Fruit fly (Drosophila melanogaster) whole organism, embryonic: ENCODE results near the gene CG42847.

Experiments
- Antp ChIP-seq: fragments of 200-800 bp; sonication (Bioruptor generic); optimal IDR thresholded peaks from 3 replicates; lab custom pipeline; 2016; ENCODE audit warnings: missing biosample characterization, missing genetic modification characterization
- BEAF-32 ChIP-seq: fragments of 200-800 bp; sonication (Bioruptor generic); optimal IDR thresholded peaks from 3 replicates; lab custom pipeline; 2017; ENCODE audit warnings: missing biosample characterization, missing genetic modification characterization, mild to moderate bottlenecking, moderate library complexity, missing genetic modification reagents
- Bdp1 ChIP-seq: fragments of 200-800 bp; sonication (Bioruptor generic); optimal IDR thresholded peaks from 3 replicates; lab custom pipeline; 2016; ENCODE audit warnings: missing biosample characterization, missing genetic modification characterization
- CG10431 ChIP-seq: fragments of 200-800 bp; sonication (Bioruptor generic); optimal IDR thresholded peaks from 3 replicates; lab custom pipeline; 2018; ENCODE audit warnings: missing biosample characterization, mild to moderate bottlenecking, missing genetic modification characterization
- CG13624 ChIP-seq: fragments of 200-800 bp; sonication (Bioruptor generic); optimal IDR thresholded peaks from 2 replicates; lab custom pipeline; 2016; ENCODE audit warnings: missing biosample characterization, missing genetic modification characterization
- CG13775 ChIP-seq: fragments of 200-800 bp; sonication (Bioruptor generic); optimal IDR thresholded peaks from 3 replicates; lab custom pipeline; 2017; ENCODE audit warnings: missing biosample characterization, mild to moderate bottlenecking, missing genetic modification characterization
- CG15073 ChIP-seq: fragments of 200-800 bp; sonication (Bioruptor generic); optimal IDR thresholded peaks from 2 replicates; lab custom pipeline; 2016; ENCODE audit warnings: missing biosample characterization, missing genetic modification characterization
- CG17912 ChIP-seq: fragments of 200-800 bp; sonication (Bioruptor generic); optimal IDR thresholded peaks from 2 replicates; lab custom pipeline; 2018; ENCODE audit warnings: missing biosample characterization, mild to moderate bottlenecking, missing genetic modification characterization
- CG18011 ChIP-seq: fragments of 200-800 bp; sonication (Bioruptor generic); optimal IDR thresholded peaks from 2 replicates; lab custom pipeline; 2017; ENCODE audit warnings: missing biosample characterization, missing genetic modification characterization, mild to moderate bottlenecking, moderate library complexity, missing genotype
- CG18262 ChIP-seq: fragments of 200-800 bp; optimal IDR thresholded peaks from 3 replicates; lab custom pipeline; 2019; ENCODE audit warnings: missing biosample characterization, mild to moderate bottlenecking, missing genetic modification characterization, moderate library complexity
- CG2116 ChIP-seq: fragments of 200-800 bp; sonication (Bioruptor generic); optimal IDR thresholded peaks from 3 replicates; lab custom pipeline; 2018; ENCODE audit warnings: missing biosample characterization, mild to moderate bottlenecking, missing genetic modification characterization
- CG2199 ChIP-seq: fragments of 200-800 bp; sonication (Bioruptor generic); IDR thresholded peaks from 3 replicates; pipeline ENCODE4 v1.3.6; 2022; ENCODE audit warnings: missing biosample characterization, missing genetic modification characterization
- CG3995 ChIP-seq: fragments of 200-800 bp; sonication (Bioruptor generic); optimal IDR thresholded peaks from 3 replicates; lab custom pipeline; 2016; ENCODE audit warnings: missing biosample characterization, missing genetic modification characterization
- CG4328 ChIP-seq: fragments of 200-800 bp; sonication (Bioruptor generic); optimal IDR thresholded peaks from 3 replicates; lab custom pipeline; 2017; ENCODE audit warnings: missing biosample characterization, missing genetic modification reagents, missing genetic modification characterization
- CG5180 ChIP-seq: fragments of 200-800 bp; sonication (Bioruptor generic); optimal IDR thresholded peaks from 3 replicates; lab custom pipeline; 2017; ENCODE audit warnings: missing biosample characterization, missing genetic modification characterization, mild to moderate bottlenecking, moderate library complexity, missing genetic modification reagents
- CG5953 ChIP-seq: fragments of 200-800 bp; sonication (Bioruptor generic); IDR thresholded peaks from 2 replicates; pipeline ENCODE4 v1.3.6; 2022; ENCODE audit warnings: missing biosample characterization, missing genetic modification characterization
- CG6683 ChIP-seq: fragments of 200-800 bp; sonication (Bioruptor generic); optimal IDR thresholded peaks from 2 replicates; lab custom pipeline; 2017; ENCODE audit warnings: missing biosample characterization, mild to moderate bottlenecking, missing genetic modification characterization, missing genetic modification reagents
- CG6791 ChIP-seq: fragments of 200-800 bp; sonication (Bioruptor generic); IDR thresholded peaks from 3 replicates; pipeline ENCODE4 v1.3.6; 2022; ENCODE audit warnings: missing biosample characterization, missing genetic modification characterization; ENCODE audit not compliant: partially characterized antibody
- CG6854 ChIP-seq: fragments of 200-800 bp; sonication (Bioruptor generic); optimal IDR thresholded peaks from 3 replicates; lab custom pipeline; 2017; ENCODE audit warnings: missing biosample characterization, mild to moderate bottlenecking, missing genetic modification characterization
- CG7556 ChIP-seq: fragments of 200-800 bp; sonication (Bioruptor generic); optimal IDR thresholded peaks from 2 replicates; lab custom pipeline; 2017; ENCODE audit warnings: missing biosample characterization, mild to moderate bottlenecking, missing genetic modification characterization
- CG7745 ChIP-seq: fragments of 200-800 bp; sonication (Bioruptor generic); optimal IDR thresholded peaks from 2 replicates; lab custom pipeline; 2018; ENCODE audit warnings: missing biosample characterization, mild to moderate bottlenecking, missing genetic modification characterization, moderate library complexity
- CG7987 ChIP-seq: fragments of 200-800 bp; sonication (Bioruptor generic); optimal IDR thresholded peaks from 2 replicates; lab custom pipeline; 2018; ENCODE audit warnings: missing biosample characterization, mild to moderate bottlenecking, missing genetic modification characterization, moderate library complexity
- CG8290 ChIP-seq, 3 experiments: fragments of 200-800 bp; sonication (Bioruptor generic); optimal IDR thresholded peaks; 2 replicates each; lab custom pipeline; 2016 to 2019; ENCODE audit warnings: missing biosample characterization in 3 of 3, missing genetic modification characterization in 3 of 3, mild to moderate bottlenecking in 2 of 3, moderate library complexity in 1 of 3
- CG8478 ChIP-seq: fragments of >200 bp; optimal IDR thresholded peaks from 2 replicates; lab custom pipeline; 2018
- CHES-1-like ChIP-seq: fragments of 200-800 bp; sonication (Bioruptor generic); optimal IDR thresholded peaks from 2 replicates; lab custom pipeline; 2016; ENCODE audit warnings: missing biosample characterization, missing genetic modification characterization
- Hey ChIP-seq: fragments of 200-800 bp; sonication (Bioruptor generic); optimal IDR thresholded peaks from 3 replicates; lab custom pipeline; 2018; ENCODE audit warnings: missing biosample characterization, mild to moderate bottlenecking, missing genetic modification characterization
- Hmr ChIP-seq: fragments of 200-800 bp; sonication (Bioruptor generic); optimal IDR thresholded peaks from 3 replicates; lab custom pipeline; 2017; ENCODE audit warnings: mild to moderate bottlenecking, missing biosample characterization, missing genetic modification reagents, missing genetic modification characterization
- Hr51 ChIP-seq, 2 experiments: fragments of 200-800 bp; sonication (Bioruptor generic); optimal IDR thresholded peaks; 2 replicates in 1 of 2; 3 replicates in 1 of 2; lab custom pipeline; 2016 to 2018; ENCODE audit warnings: missing biosample characterization in 2 of 2, missing genetic modification characterization in 2 of 2, mild to moderate bottlenecking in 1 of 2, moderate library complexity in 1 of 2
- Opbp ChIP-seq: fragments of 200-800 bp; sonication (Bioruptor generic); IDR thresholded peaks from 3 replicates; pipeline ENCODE4 v1.3.6; 2022; ENCODE audit warnings: missing biosample characterization, missing genetic modification characterization; ENCODE audit not compliant: partially characterized antibody
- Sry-δ ChIP-seq: fragments of 200-800 bp; sonication (Bioruptor generic); optimal IDR thresholded peaks from 2 replicates; lab custom pipeline; 2016; ENCODE audit warnings: missing biosample characterization, missing genetic modification characterization
- Taf1 ChIP-seq: fragments of 200-800 bp; sonication (Bioruptor generic); IDR thresholded peaks from 2 replicates; pipeline ENCODE4 v1.3.6; 2022; ENCODE audit warnings: missing biosample characterization, missing genetic modification characterization
- Tbp ChIP-seq: fragments of >200 bp; optimal IDR thresholded peaks from 2 replicates; lab custom pipeline; 2018; ENCODE audit warnings: missing biosample characterization, missing genetic modification characterization
- chm ChIP-seq: fragments of 200-800 bp; sonication (Bioruptor generic); IDR thresholded peaks from 2 replicates; pipeline ENCODE4 v1.3.6; 2022; ENCODE audit warnings: missing biosample characterization, missing genetic modification characterization
- cwo ChIP-seq: fragments of 200-800 bp; sonication (Bioruptor generic); optimal IDR thresholded peaks from 3 replicates; lab custom pipeline; 2017; ENCODE audit warnings: missing biosample characterization, missing genetic modification characterization, mild to moderate bottlenecking, moderate library complexity, missing genetic modification reagents
- en ChIP-seq: fragments of 200-800 bp; sonication (Bioruptor generic); optimal IDR thresholded peaks from 2 replicates; lab custom pipeline; 2016; ENCODE audit warnings: missing biosample characterization, missing genetic modification characterization
- exex ChIP-seq: fragments of 200-800 bp; sonication (Bioruptor generic); optimal IDR thresholded peaks from 4 replicates; lab custom pipeline; 2018; ENCODE audit warnings: missing biosample characterization, mild to moderate bottlenecking, missing genetic modification characterization, moderate library complexity
- eyg ChIP-seq: fragments of 200-800 bp; sonication (Bioruptor generic); optimal IDR thresholded peaks from 3 replicates; lab custom pipeline; 2016; ENCODE audit warnings: missing biosample characterization, missing genetic modification characterization
- gsb-n ChIP-seq: fragments of 200-800 bp; sonication (Bioruptor generic); optimal IDR thresholded peaks from 3 replicates; lab custom pipeline; 2018; ENCODE audit warnings: missing biosample characterization, mild to moderate bottlenecking, missing genetic modification characterization
- kah ChIP-seq: fragments of 200-800 bp; sonication (Bioruptor generic); optimal IDR thresholded peaks from 2 replicates; lab custom pipeline; 2018; ENCODE audit warnings: missing biosample characterization, mild to moderate bottlenecking, missing genetic modification characterization
- nau ChIP-seq: fragments of 200-800 bp; sonication (Bioruptor generic); optimal IDR thresholded peaks from 3 replicates; lab custom pipeline; 2017; ENCODE audit warnings: missing biosample characterization, mild to moderate bottlenecking, missing genetic modification characterization, missing genetic modification reagents
- nerfin-1 ChIP-seq: fragments of 200-800 bp; sonication (Bioruptor generic); optimal IDR thresholded peaks from 3 replicates; lab custom pipeline; 2019; ENCODE audit warnings: missing biosample characterization, mild to moderate bottlenecking, missing genetic modification characterization, moderate library complexity
- pita ChIP-seq: fragments of 200-800 bp; sonication (Bioruptor generic); optimal IDR thresholded peaks from 2 replicates; lab custom pipeline; 2017; ENCODE audit warnings: missing biosample characterization, mild to moderate bottlenecking, missing genetic modification characterization
- prd ChIP-seq, 3 experiments: fragments of >200 bp in 2 of 3; fragments of 200-800 bp in 1 of 3; sonication (Bioruptor generic) in 1 of 3; optimal IDR thresholded peaks in 2 of 3; IDR thresholded peaks in 1 of 3; 2 replicates in 2 of 3; 3 replicates in 1 of 3; pipeline versions ENCODE4 v1.3.6 to Lab custom; 2017 to 2022; ENCODE audit warnings: missing biosample characterization in 1 of 3, missing genetic modification characterization in 1 of 3
- pros ChIP-seq: fragments of 200-800 bp; sonication (Bioruptor generic); optimal IDR thresholded peaks from 3 replicates; lab custom pipeline; 2019; ENCODE audit warnings: missing biosample characterization, mild to moderate bottlenecking, missing genetic modification characterization, moderate library complexity
- rib ChIP-seq: fragments of 200-800 bp; sonication (Bioruptor generic); IDR thresholded peaks from 2 replicates; pipeline ENCODE4 v1.3.6; 2022; ENCODE audit warnings: missing biosample characterization, missing genetic modification characterization
- sima ChIP-seq: fragments of 200-800 bp; sonication (Bioruptor generic); optimal IDR thresholded peaks from 2 replicates; lab custom pipeline; 2016; ENCODE audit warnings: missing biosample characterization, missing genetic modification characterization
- slp2 ChIP-seq: fragments of 200-800 bp; sonication (Bioruptor generic); optimal IDR thresholded peaks from 2 replicates; lab custom pipeline; 2016; ENCODE audit warnings: missing biosample characterization, missing genetic modification characterization
- yki ChIP-seq: fragments of >200 bp; optimal IDR thresholded peaks from 3 replicates; lab custom pipeline; 2018
- zf30C ChIP-seq: fragments of 200-800 bp; sonication (Bioruptor generic); optimal IDR thresholded peaks from 3 replicates; lab custom pipeline; 2018; ENCODE audit warnings: missing biosample characterization, mild to moderate bottlenecking, missing genetic modification characterization

The CG42847 gene

DNA sequence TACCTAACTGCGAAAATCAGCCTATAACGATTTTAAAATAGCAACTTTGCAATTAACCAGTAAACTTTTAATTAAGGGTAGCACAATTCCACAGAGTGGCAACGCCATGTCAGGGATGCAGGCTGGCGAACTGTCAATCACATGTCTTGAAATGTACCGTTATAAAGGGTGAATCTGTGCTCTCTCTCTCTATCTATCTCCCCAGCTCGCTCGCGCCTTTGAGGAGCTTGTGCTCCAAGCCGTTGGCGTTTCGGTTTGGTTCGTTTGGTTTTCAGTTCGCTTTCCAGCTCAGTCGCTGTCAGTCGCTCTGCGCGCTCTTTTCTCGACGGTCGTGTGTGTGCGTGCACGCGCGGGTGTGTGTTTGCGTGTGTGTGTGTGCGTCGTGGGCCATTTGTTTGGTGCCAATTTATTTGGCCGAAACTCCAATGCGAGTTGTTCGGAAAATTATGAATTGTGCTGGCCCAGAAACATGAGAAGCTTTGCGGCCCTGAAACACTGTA is 9.6 kb downstream of the CG42847 start, which contains the start of gene numb (continued):
- no peak for TF ChIP-seq cwo (GFP tag; lab: Kevin White, UChicago)
- no peak for TF ChIP-seq en (GFP tag; lab: Kevin White, UChicago)
- no peak for TF ChIP-seq CG5953 (GFP tag; lab: Robert Waterston, UW)
- peak; percentile 70; the same call in 1 of the 2 replicates for TF ChIP-seq rib
- TF ChIP-seq Bdp1 (GFP tag; lab: Kevin White, UChicago) = no peak
- TF ChIP-seq CG2116 (GFP tag; lab: Kevin White, UChicago) = peak; percentile 23
- no peak for TF ChIP-seq CG6683 (GFP tag; lab: Kevin White, UChicago)
- TF ChIP-seq nau = no peak
- TF ChIP-seq CG8478 (lab: Kevin White, UChicago) = no peak
- no peak for TF ChIP-seq CG13775 (GFP tag; lab: Kevin White, UChicago)
- no peak for TF ChIP-seq CG7987 (GFP tag; lab: Kevin White, UChicago)
- TF ChIP-seq CG4328 (GFP tag; lab: Kevin White, UChicago) = no peak
- TF ChIP-seq sima (GFP tag; lab: Kevin White, UChicago) = no peak
- TF ChIP-seq gsb-n (tag; lab: Kevin White, UChicago) = no peak
- no peak for TF ChIP-seq pita (GFP tag; lab: Kevin White, UChicago)
- TF ChIP-seq slp2 (GFP tag; lab: Kevin White, UChicago) = no peak
- peak; percentile 3 for TF ChIP-seq CG13624 (GFP tag; lab: Kevin White, UChicago)
- no peak for TF ChIP-seq CG6791 (GFP tag; lab: Robert Waterston, UW)
- no peak for TF ChIP-seq CG17912 (GFP tag; lab: Kevin White, UChicago)
- TF ChIP-seq Hmr = peak; percentile 46
- TF ChIP-seq exex (tag; lab: Kevin White, UChicago) = no peak
- TF ChIP-seq CG6854 = no peak
- peak; percentile 69; the same call in 1 of the 2 replicates for TF ChIP-seq chm (GFP tag; lab: Robert Waterston, UW)
- 0 out of 3 replicates have a peak, but pooled peaks have one; percentile 27 for TF ChIP-seq Opbp (GFP tag; lab: Robert Waterston, UW)
- peak; percentile 2 for TF ChIP-seq Sry-δ (GFP tag; lab: Kevin White, UChicago)
- no peak for TF ChIP-seq Antp (GFP tag; lab: Kevin White, UChicago)
- no peak for TF ChIP-seq CG7556
- TF ChIP-seq, all 482 proteins: peak for 85

DNA sequence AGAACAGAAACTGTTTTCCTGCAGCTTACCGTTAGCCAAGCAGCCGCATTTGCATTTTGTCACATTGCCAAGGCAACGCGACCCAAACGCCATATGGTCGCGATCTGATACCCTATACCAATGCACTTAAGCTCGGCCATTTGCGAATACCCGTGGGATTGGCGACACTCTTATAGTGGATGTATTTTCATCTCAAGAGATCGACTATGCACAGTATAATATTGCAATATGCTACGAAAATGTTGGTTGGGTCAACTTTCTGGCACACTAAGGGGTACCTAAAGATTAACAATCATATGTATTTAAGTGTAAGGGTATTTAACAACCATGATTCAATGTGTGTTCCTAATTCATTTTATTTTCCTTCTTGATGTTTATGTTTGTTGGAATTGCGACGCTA is 10.6 kb downstream of the CG42847 start:
- TF ChIP-seq Hey (tag; lab: Kevin White, UChicago) = no peak
- TF ChIP-seq Hr51 (GFP tag; optimal IDR thresholded peaks at IDR 0.05; lab: Kevin White, UChicago) = peak in 1 of 2 experiments; percentile 6
- no peak for TF ChIP-seq pros (GFP tag; lab: Kevin White, UChicago)
- no peak for TF ChIP-seq CG3995
- TF ChIP-seq CG2199 = no peak
- TF ChIP-seq CG18262 (tag; lab: Kevin White, UChicago) = no peak
- no peak for TF ChIP-seq CG15073
- no peak for TF ChIP-seq prd (optimal IDR thresholded peaks at IDR 0.05; lab: Kevin White, UChicago)
- TF ChIP-seq prd (GFP tag; IDR thresholded peaks at IDR 0.05; lab: Robert Waterston, UW) = 0 out of 3 replicates have a peak, but pooled peaks have one; percentile 24
- TF ChIP-seq Tbp = no peak
- no peak for TF ChIP-seq CHES-1-like (GFP tag; lab: Kevin White, UChicago)
- no peak for TF ChIP-seq zf30C (GFP tag; lab: Kevin White, UChicago)
- TF ChIP-seq CG18011 = no peak
- TF ChIP-seq kah (GFP tag; lab: Kevin White, UChicago) = no peak
- no peak for TF ChIP-seq yki (lab: Kevin White, UChicago)
- TF ChIP-seq CG8290 (GFP tag; optimal IDR thresholded peaks at IDR 0.05; lab: Kevin White, UChicago) = no peak
- peak in 1 of 2 experiments; percentile 40 for TF ChIP-seq CG8290 (tag; optimal IDR thresholded peaks at IDR 0.05; lab: Kevin White, UChicago)
- TF ChIP-seq nerfin-1 (tag; lab: Kevin White, UChicago) = peak; percentile 62
- no peak for TF ChIP-seq eyg (GFP tag; lab: Kevin White, UChicago)
- TF ChIP-seq Taf1 = no peak
- no peak for TF ChIP-seq CG7745 (tag; lab: Kevin White, UChicago)
- no peak for TF ChIP-seq CG10431 (GFP tag; lab: Kevin White, UChicago)
- no peak for TF ChIP-seq CG5180
- no peak for TF ChIP-seq BEAF-32 (GFP tag; lab: Kevin White, UChicago)
